Fruit fly (Drosophila melanogaster) whole organism, embryonic: ENCODE results near the gene CtBP.

Source experiments
- CG10654 ChIP-seq: fragments of 200-800 bp; sonication (Bioruptor generic); optimal IDR thresholded peaks from 2 replicates; lab custom pipeline; 2016; ENCODE audit warnings: missing biosample characterization, missing genetic modification characterization
- CG11695 ChIP-seq: fragments of 200-800 bp; sonication (Bioruptor generic); IDR thresholded peaks from 3 replicates; pipeline ENCODE4 v1.3.6; 2022; ENCODE audit warnings: missing biosample characterization, missing genetic modification characterization
- CG14050 ChIP-seq: fragments of 200-800 bp; sonication (Bioruptor generic); IDR thresholded peaks from 3 replicates; pipeline ENCODE4 v1.3.6; 2022; ENCODE audit warnings: missing biosample characterization, missing genetic modification characterization
- CG14710 ChIP-seq: fragments of 200-800 bp; sonication (Bioruptor generic); optimal IDR thresholded peaks from 3 replicates; lab custom pipeline; 2019; ENCODE audit warnings: missing biosample characterization, mild to moderate bottlenecking, missing genetic modification characterization, moderate library complexity
- CG14860 ChIP-seq: fragments of 200-800 bp; sonication (Bioruptor generic); IDR thresholded peaks from 3 replicates; pipeline ENCODE4 v1.3.6; 2022; ENCODE audit warnings: missing biosample characterization, missing genetic modification characterization; ENCODE audit not compliant: partially characterized antibody
- CG14965 ChIP-seq: fragments of 200-800 bp; sonication (Bioruptor generic); optimal IDR thresholded peaks from 2 replicates; lab custom pipeline; 2016; ENCODE audit warnings: missing biosample characterization, missing genetic modification characterization, borderline replicate concordance
- CG15601 ChIP-seq: fragments of 200-800 bp; sonication (Bioruptor generic); optimal IDR thresholded peaks from 3 replicates; lab custom pipeline; 2019; ENCODE audit warnings: missing biosample characterization, mild to moderate bottlenecking, missing genetic modification characterization, moderate library complexity
- CG15696 ChIP-seq: fragments of 200-800 bp; sonication (Bioruptor generic); optimal IDR thresholded peaks from 2 replicates; lab custom pipeline; 2019; ENCODE audit warnings: missing biosample characterization, mild to moderate bottlenecking, missing genetic modification characterization, moderate library complexity
- CG17612 ChIP-seq: fragments of 200-800 bp; sonication (Bioruptor generic); IDR thresholded peaks from 2 replicates; pipeline ENCODE4 v1.3.6; 2022; ENCODE audit warnings: missing biosample characterization, missing genetic modification characterization
- CG17829 ChIP-seq: fragments of 200-800 bp; optimal IDR thresholded peaks from 2 replicates; lab custom pipeline; 2019; ENCODE audit warnings: missing biosample characterization, mild to moderate bottlenecking, missing genetic modification characterization, moderate library complexity
- CG18619 ChIP-seq: fragments of 200-800 bp; sonication (Bioruptor generic); optimal IDR thresholded peaks from 3 replicates; lab custom pipeline; 2017; ENCODE audit warnings: missing biosample characterization, mild to moderate bottlenecking, missing genetic modification characterization
- CG2202 ChIP-seq: fragments of 200-800 bp; sonication (Bioruptor generic); optimal IDR thresholded peaks from 2 replicates; lab custom pipeline; 2018; ENCODE audit warnings: missing biosample characterization, mild to moderate bottlenecking, missing genetic modification characterization
- CG32772 ChIP-seq: fragments of 200-800 bp; sonication (Bioruptor generic); IDR thresholded peaks from 2 replicates; pipeline ENCODE4 v1.3.6; 2022; ENCODE audit warnings: missing biosample characterization, missing genetic modification characterization
- CG4854 ChIP-seq: fragments of 200-800 bp; sonication (Bioruptor generic); optimal IDR thresholded peaks from 2 replicates; lab custom pipeline; 2016; ENCODE audit warnings: missing biosample characterization, missing genetic modification characterization, inconsistent platforms
- CG6791 ChIP-seq: fragments of 200-800 bp; sonication (Bioruptor generic); IDR thresholded peaks from 3 replicates; pipeline ENCODE4 v1.3.6; 2022; ENCODE audit warnings: missing biosample characterization, missing genetic modification characterization; ENCODE audit not compliant: partially characterized antibody
- CG7745 ChIP-seq: fragments of 200-800 bp; sonication (Bioruptor generic); optimal IDR thresholded peaks from 2 replicates; lab custom pipeline; 2018; ENCODE audit warnings: missing biosample characterization, mild to moderate bottlenecking, missing genetic modification characterization, moderate library complexity
- CG7963 ChIP-seq: fragments of 200-800 bp; sonication (Bioruptor generic); IDR thresholded peaks from 3 replicates; pipeline ENCODE4 v1.3.6; 2022; ENCODE audit warnings: missing biosample characterization, missing genetic modification characterization; ENCODE audit not compliant: partially characterized antibody
- CG9609 ChIP-seq: fragments of 200-800 bp; sonication (Bioruptor generic); optimal IDR thresholded peaks from 3 replicates; lab custom pipeline; 2016; ENCODE audit warnings: missing biosample characterization, missing genetic modification characterization
- D19A ChIP-seq: fragments of 200-800 bp; optimal IDR thresholded peaks from 3 replicates; lab custom pipeline; 2019; ENCODE audit warnings: missing biosample characterization, mild to moderate bottlenecking, missing genetic modification characterization, moderate library complexity
- Dref ChIP-seq: fragments of 200-800 bp; sonication (Bioruptor generic); IDR thresholded peaks from 2 replicates; pipeline ENCODE4 v1.3.6; 2022; ENCODE audit warnings: missing biosample characterization, missing genetic modification characterization
- H2.0 ChIP-seq: fragments of 200-800 bp; sonication (Bioruptor generic); IDR thresholded peaks from 2 replicates; pipeline ENCODE4 v1.3.6; 2022; ENCODE audit warnings: missing biosample characterization, missing genetic modification characterization
- Hmx ChIP-seq: fragments of 200-800 bp; sonication (Bioruptor generic); optimal IDR thresholded peaks from 2 replicates; lab custom pipeline; 2016; ENCODE audit warnings: missing biosample characterization, missing genetic modification characterization
- Lim3 ChIP-seq: fragments of 200-800 bp; sonication (Bioruptor generic); IDR thresholded peaks from 2 replicates; pipeline ENCODE4 v1.3.6; 2022; ENCODE audit warnings: missing biosample characterization, missing genetic modification characterization
- Mrtf ChIP-seq: fragments of 200-800 bp; sonication (Bioruptor generic); IDR thresholded peaks from 3 replicates; pipeline ENCODE4 v1.3.6; 2022; ENCODE audit warnings: missing biosample characterization, missing genetic modification characterization
- NC2α ChIP-seq: fragments of 200-800 bp; sonication (Bioruptor generic); optimal IDR thresholded peaks from 2 replicates; lab custom pipeline; 2016; ENCODE audit warnings: missing biosample characterization, missing genetic modification characterization
- Nf-YA ChIP-seq: fragments of 200-800 bp; sonication (Bioruptor generic); IDR thresholded peaks from 2 replicates; pipeline ENCODE4 v1.3.6; 2022; ENCODE audit warnings: missing biosample characterization, missing genetic modification characterization
- PHDP ChIP-seq: fragments of 200-800 bp; sonication (Bioruptor generic); optimal IDR thresholded peaks from 3 replicates; lab custom pipeline; 2018; ENCODE audit warnings: missing biosample characterization, mild to moderate bottlenecking, missing genetic modification characterization, moderate library complexity
- Scr ChIP-seq: fragments of 200-800 bp; sonication (Bioruptor generic); IDR thresholded peaks from 2 replicates; pipeline ENCODE4 v1.3.6; 2022; ENCODE audit warnings: missing biosample characterization, missing genetic modification characterization; ENCODE audit not compliant: partially characterized antibody
- Stat92E ChIP-seq, 3 experiments: fragments of >200 bp in 2 of 3; fragments of 200-800 bp in 1 of 3; sonication (Bioruptor generic) in 1 of 3; optimal IDR thresholded peaks; 2 replicates each; lab custom pipeline; 2017 to 2019; ENCODE audit warnings: missing biosample characterization in 3 of 3, missing genetic modification characterization in 3 of 3, mild to moderate bottlenecking in 1 of 3, moderate library complexity in 1 of 3
- Trl ChIP-seq, 3 experiments: fragments of >200 bp in 2 of 3; fragments of 200-800 bp in 1 of 3; sonication (Bioruptor generic) in 1 of 3; optimal IDR thresholded peaks; 2 replicates in 1 of 3; 3 replicates in 2 of 3; lab custom pipeline; 2016 to 2017; ENCODE audit warnings: missing biosample characterization in 1 of 3, missing genetic modification characterization in 1 of 3
- abd-A ChIP-seq: fragments of 200-800 bp; sonication (Bioruptor generic); optimal IDR thresholded peaks from 3 replicates; lab custom pipeline; 2019; ENCODE audit warnings: missing biosample characterization, mild to moderate bottlenecking, missing genetic modification characterization, moderate library complexity
- ase ChIP-seq: fragments of 200-800 bp; sonication (Bioruptor generic); IDR thresholded peaks from 3 replicates; pipeline ENCODE4 v1.3.6; 2022; ENCODE audit warnings: missing biosample characterization, missing genetic modification characterization
- cad ChIP-seq: fragments of >200 bp; optimal IDR thresholded peaks from 2 replicates; lab custom pipeline; 2017; ENCODE audit warnings: missing biosample characterization, missing genetic modification characterization
- cas ChIP-seq: fragments of 200-800 bp; sonication (Bioruptor generic); IDR thresholded peaks from 2 replicates; pipeline ENCODE4 v1.3.6; 2022; ENCODE audit warnings: missing biosample characterization, missing genetic modification characterization
- cwo ChIP-seq: fragments of 200-800 bp; sonication (Bioruptor generic); optimal IDR thresholded peaks from 3 replicates; lab custom pipeline; 2017; ENCODE audit warnings: missing biosample characterization, missing genetic modification characterization, mild to moderate bottlenecking, moderate library complexity, missing genetic modification reagents
- ftz-f1 ChIP-seq: fragments of 200-800 bp; sonication (Bioruptor generic); optimal IDR thresholded peaks from 2 replicates; lab custom pipeline; 2016; ENCODE audit warnings: missing biosample characterization, missing genetic modification characterization
- hb ChIP-seq: fragments of 200-800 bp; sonication (Bioruptor generic); IDR thresholded peaks from 3 replicates; pipeline ENCODE4 v1.3.6; 2022; ENCODE audit warnings: missing biosample characterization, missing genetic modification characterization; ENCODE audit not compliant: partially characterized antibody
- hbn ChIP-seq: fragments of 200-800 bp; sonication (Bioruptor generic); IDR thresholded peaks from 2 replicates; pipeline ENCODE4 v1.3.6; 2022; ENCODE audit warnings: missing biosample characterization, missing genetic modification characterization; ENCODE audit not compliant: partially characterized antibody
- insv ChIP-seq, 2 experiments: fragments of 200-800 bp; sonication (Bioruptor generic); optimal IDR thresholded peaks; 3 replicates each; lab custom pipeline; 2016 to 2018; ENCODE audit warnings: missing biosample characterization in 2 of 2, missing genetic modification characterization in 2 of 2
- kni ChIP-seq: fragments of 200-800 bp; sonication (Bioruptor generic); optimal IDR thresholded peaks from 3 replicates; lab custom pipeline; 2017; ENCODE audit warnings: mild to moderate bottlenecking, missing biosample characterization, missing genetic modification reagents, missing genetic modification characterization
- luna ChIP-seq: fragments of 200-800 bp; sonication (Bioruptor generic); optimal IDR thresholded peaks from 2 replicates; lab custom pipeline; 2016; ENCODE audit warnings: missing biosample characterization, missing genetic modification characterization
- odd ChIP-seq: fragments of 200-800 bp; sonication (Bioruptor generic); optimal IDR thresholded peaks from 2 replicates; lab custom pipeline; 2017; ENCODE audit warnings: missing biosample characterization, mild to moderate bottlenecking, missing genetic modification characterization
- otp ChIP-seq: fragments of 200-800 bp; sonication (Bioruptor generic); IDR thresholded peaks from 3 replicates; pipeline ENCODE4, ENCODE4 v1.3.6; 2022; ENCODE audit warnings: missing biosample characterization, missing genetic modification characterization
- p53 ChIP-seq: fragments of 200-800 bp; sonication (Bioruptor generic); optimal IDR thresholded peaks from 2 replicates; lab custom pipeline; 2016; ENCODE audit warnings: missing biosample characterization, missing genetic modification characterization
- pum ChIP-seq: fragments of 200-800 bp; sonication (Bioruptor generic); optimal IDR thresholded peaks from 2 replicates; lab custom pipeline; 2016; ENCODE audit warnings: missing biosample characterization, missing genetic modification characterization
- run ChIP-seq: fragments of 200-800 bp; sonication (Bioruptor generic); optimal IDR thresholded peaks from 3 replicates; lab custom pipeline; 2018; ENCODE audit warnings: missing biosample characterization, mild to moderate bottlenecking, missing genetic modification characterization
- sug ChIP-seq: fragments of 200-800 bp; optimal IDR thresholded peaks from 2 replicates; lab custom pipeline; 2019; ENCODE audit warnings: missing biosample characterization, mild to moderate bottlenecking, missing genetic modification characterization, moderate library complexity
- tx ChIP-seq: fragments of 200-800 bp; sonication (Bioruptor generic); optimal IDR thresholded peaks from 2 replicates; lab custom pipeline; 2016; ENCODE audit warnings: missing biosample characterization, missing genetic modification characterization
- zen ChIP-seq: fragments of 200-800 bp; sonication (Bioruptor generic); optimal IDR thresholded peaks from 3 replicates; lab custom pipeline; 2018; ENCODE audit warnings: missing biosample characterization, mild to moderate bottlenecking, missing genetic modification characterization, moderate library complexity

The CtBP gene

dm6 chr3R:12985828-12986530, 25.5 kb upstream of the CtBP start, which contains the start of gene CG31342 (continued):
- TF ChIP-seq insv (GFP tag; optimal IDR thresholded peaks at IDR 0.05; lab: Kevin White, UChicago) (no peak), ase (GFP tag; lab: Robert Waterston, UW) (no peak), sug (peak; percentile 54), PHDP (tag; lab: Kevin White, UChicago) (peak; percentile 68), CG10654 (GFP tag; lab: Kevin White, UChicago) (no peak), luna (GFP tag; lab: Kevin White, UChicago) (no peak), CG15696 (peak; percentile 45), ftz-f1 (GFP tag; lab: Kevin White, UChicago) (no peak), D19A (tag; lab: Kevin White, UChicago) (no peak), pum (GFP tag; lab: Kevin White, UChicago) (no peak), Trl (optimal IDR thresholded peaks at IDR 0.05; lab: Kevin White, UChicago) (no peak), Trl (GFP tag; optimal IDR thresholded peaks at IDR 0.05; lab: Kevin White, UChicago) (no peak), CG14860 (GFP tag; lab: Robert Waterston, UW) (peak; percentile 43), cad (GFP tag; lab: Kevin White, UChicago) (no peak), hb (GFP tag; lab: Robert Waterston, UW) (peak; percentile 55; the same call in 1 of the 3 replicates), Scr (GFP tag; lab: Robert Waterston, UW) (peak; percentile 73), CG14965 (GFP tag; lab: Kevin White, UChicago) (no peak), CG17612 (no peak), Hmx (GFP tag; lab: Kevin White, UChicago) (no peak), Dref (GFP tag; lab: Robert Waterston, UW) (peak; percentile 70), p53 (no peak), CG14050 (GFP tag; lab: Robert Waterston, UW) (no peak), CG17829 (peak; percentile 76), CG2202 (tag; lab: Kevin White, UChicago) (peak; percentile 2), cwo (no peak), CG7745 (tag; lab: Kevin White, UChicago) (no peak), CG4854 (no peak), odd (GFP tag; lab: Kevin White, UChicago) (no peak), CG14710 (tag; lab: Kevin White, UChicago) (peak; percentile 70), Lim3 (GFP tag; lab: Robert Waterston, UW) (no peak), Stat92E (GFP tag; optimal IDR thresholded peaks at IDR 0.05; lab: Kevin White, UChicago) (peak in 1 of 3 experiments; percentile 86), H2.0 (GFP tag; lab: Robert Waterston, UW) (no peak), tx (GFP tag; lab: Kevin White, UChicago) (no peak), CG6791 (peak; percentile 59; the same call in 2 of the 3 replicates), CG7963 (GFP tag; lab: Robert Waterston, UW) (no peak), CG15601 (peak; percentile 56), Mrtf (GFP tag; lab: Robert Waterston, UW) (no peak), hbn (GFP tag; lab: Robert Waterston, UW) (peak; percentile 60), zen (peak; percentile 48), CG18619 (GFP tag; lab: Kevin White, UChicago) (peak; percentile 2), abd-A (tag; lab: Kevin White, UChicago) (no peak), cas (GFP tag; lab: Robert Waterston, UW) (no peak), CG9609 (no peak), run (tag; lab: Kevin White, UChicago) (no peak), otp (peak; percentile 29; the same call in 1 of the 3 replicates), CG32772 (GFP tag; lab: Robert Waterston, UW) (no peak), CG11695 (no peak), Nf-YA (GFP tag; lab: Robert Waterston, UW) (0 out of 2 replicates have a peak, but pooled peaks have one; percentile 12), NC2α (GFP tag; lab: Kevin White, UChicago) (no peak), kni (GFP tag; lab: Kevin White, UChicago) (no peak)
